Worm (Caenorhabditis elegans): ENCODE measurements around the gene R12B2.2.
A peak's percentile ranks its signal among the peaks of the same experiment; 100 is the strongest.

- TF ChIP-seq elt-3 (tag; optimal IDR thresholded peaks at IDR 0.05) (peak in 2 of 3 experiments; percentile 78 to 88), ceh-82 (tag; optimal IDR thresholded peaks at IDR 0.05) (no peak), ztf-4 (tag; optimal IDR thresholded peaks at IDR 0.05) (no peak), ztf-11 (tag; optimal IDR thresholded peaks at IDR 0.05) (no peak)
Observed at ce11 chrIII:5835163-5835871, 28.5 kb downstream of the R12B2.2 start.
